Fruit fly (Drosophila melanogaster): ENCODE data around the gene Zdhhc8.
A peak's percentile ranks its signal among the peaks of the same experiment; 100 is the strongest.

Gene Zdhhc8

DNA sequence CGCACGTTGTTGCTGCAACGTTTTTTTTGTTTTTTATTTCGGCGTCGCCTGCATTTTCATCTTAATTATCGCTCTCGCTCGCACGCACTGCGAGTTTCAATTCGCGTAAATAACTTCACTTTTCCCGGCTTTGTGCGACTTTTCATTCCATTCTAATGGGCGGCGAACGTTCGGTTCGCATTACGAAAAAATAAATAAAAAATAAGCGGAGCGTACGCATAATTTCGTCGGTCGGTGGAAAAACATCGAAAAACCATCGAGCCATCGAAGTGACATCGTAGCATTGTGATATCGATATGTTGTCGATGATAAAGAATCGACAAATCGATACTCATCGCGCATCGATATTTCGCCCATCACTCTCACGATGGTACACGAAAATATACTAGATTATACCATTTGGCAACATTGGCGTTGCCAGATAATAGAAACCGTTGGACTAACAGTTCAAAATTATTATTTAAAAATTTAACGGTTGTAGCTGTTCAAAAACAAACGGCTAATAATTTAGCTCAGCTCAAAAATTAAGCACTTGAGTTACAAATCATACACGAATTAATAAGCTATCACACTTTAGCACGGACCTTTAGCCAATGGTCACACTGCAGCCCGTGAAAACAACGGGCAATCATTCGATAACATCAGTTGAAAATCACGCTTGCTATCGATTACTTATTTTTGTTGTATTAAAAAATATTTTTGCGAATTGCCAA is at the start of gene Zdhhc8, which contains the start of gene BCL7-like:
Zdhhc8 (minus strand) TSS at position 232 of the 713 bp plus-strand sequence.
BCL7-like (plus strand) TSS at position 639 of the 713 bp plus-strand sequence.
- peak; percentile 12 for TF ChIP-seq Ets21C (GFP tag; optimal IDR thresholded peaks at IDR 0.05)
- TF ChIP-seq CG10669 (GFP tag; optimal IDR thresholded peaks at IDR 0.05) = no peak
- TF ChIP-seq Sox15 (GFP tag; optimal IDR thresholded peaks at IDR 0.05) = no peak
- no peak for TF ChIP-seq net (GFP tag; optimal IDR thresholded peaks at IDR 0.05)
- peak; percentile 51 for TF ChIP-seq Hr39 (GFP tag; optimal IDR thresholded peaks at IDR 0.05)
- peak; percentile 56 for TF ChIP-seq CG31627 (GFP tag; optimal IDR thresholded peaks at IDR 0.05)
- no peak for TF ChIP-seq CG1621 (tag; optimal IDR thresholded peaks at IDR 0.05)
- TF ChIP-seq Eip75B (GFP tag; optimal IDR thresholded peaks at IDR 0.05) = peak; percentile 8
- TF ChIP-seq fkh (GFP tag; optimal IDR thresholded peaks at IDR 0.05) = no peak
- no peak for TF ChIP-seq salr (GFP tag; optimal IDR thresholded peaks at IDR 0.05)
- TF ChIP-seq CG11294 (GFP tag; IDR thresholded peaks at IDR 0.05) = no peak
- peak; percentile 1 for TF ChIP-seq achi (GFP tag; optimal IDR thresholded peaks at IDR 0.05)
- no peak; the same call in 2 of the 3 replicates for TF ChIP-seq CG8119 (GFP tag; IDR thresholded peaks at IDR 0.05)
- TF ChIP-seq Hr4 (GFP tag; optimal IDR thresholded peaks at IDR 0.05) = no peak
- TF ChIP-seq svp (GFP tag) = peak; percentile 83
- TF ChIP-seq Ets96B (tag; optimal IDR thresholded peaks at IDR 0.05) = peak; percentile 21
- no peak for TF ChIP-seq OdsH (GFP tag; optimal IDR thresholded peaks at IDR 0.05)
- peak; percentile 20; the same call in 1 of the 3 replicates for TF ChIP-seq eg (GFP tag; IDR thresholded peaks at IDR 0.05)
- TF ChIP-seq vri (GFP tag; optimal IDR thresholded peaks at IDR 0.05) = no peak
- peak; percentile 2 for TF ChIP-seq Sox14 (GFP tag; optimal IDR thresholded peaks at IDR 0.05)
- TF ChIP-seq CG3919 (GFP tag; optimal IDR thresholded peaks at IDR 0.05) = no peak
- peak; percentile 58 for TF ChIP-seq CG9139 (GFP tag; optimal IDR thresholded peaks at IDR 0.05)
- TF ChIP-seq CG6276 (GFP tag; optimal IDR thresholded peaks at IDR 0.05) = no peak
- TF ChIP-seq pdm3 (GFP tag; optimal IDR thresholded peaks at IDR 0.05) = peak; percentile 10
- TF ChIP-seq Eip78C (GFP tag) = peak; percentile 17
- TF ChIP-seq CG8632 (GFP tag; optimal IDR thresholded peaks at IDR 0.05) = no peak
- peak; percentile 38 for TF ChIP-seq dsx (GFP tag; optimal IDR thresholded peaks at IDR 0.05; ENCODE audit: poor library complexity, severe bottlenecking)
- no peak for TF ChIP-seq fd59A (GFP tag; optimal IDR thresholded peaks at IDR 0.05)
- no peak for TF ChIP-seq CG34406 (GFP tag; optimal IDR thresholded peaks at IDR 0.05)
- TF ChIP-seq CG10631 (GFP tag; optimal IDR thresholded peaks at IDR 0.05) = peak; percentile 30
- TF ChIP-seq Lpt (GFP tag; optimal IDR thresholded peaks at IDR 0.05) = no peak
- TF ChIP-seq CG6792 (GFP tag; optimal IDR thresholded peaks at IDR 0.05) = no peak
- TF ChIP-seq Blimp-1 (GFP tag; optimal IDR thresholded peaks at IDR 0.05) = no peak
- peak; percentile 41 for TF ChIP-seq esn (GFP tag; optimal IDR thresholded peaks at IDR 0.05)
- no peak for TF ChIP-seq CG11902 (GFP tag; optimal IDR thresholded peaks at IDR 0.05)
- TF ChIP-seq Hr38 (GFP tag; optimal IDR thresholded peaks at IDR 0.05) = no peak
- peak; percentile 52 for TF ChIP-seq lz (GFP tag; optimal IDR thresholded peaks at IDR 0.05)
- no peak for TF ChIP-seq CG7368 (GFP tag; optimal IDR thresholded peaks at IDR 0.05)
- peak; percentile 27 for TF ChIP-seq CG6808 (GFP tag; optimal IDR thresholded peaks at IDR 0.05)
- no peak for TF ChIP-seq Eip93F (GFP tag; optimal IDR thresholded peaks at IDR 0.05)
- TF ChIP-seq CG32006 (GFP tag; optimal IDR thresholded peaks at IDR 0.05) = no peak
- no peak; the same call in 2 of the 3 replicates for TF ChIP-seq CG6163 (GFP tag; IDR thresholded peaks at IDR 0.05)
- peak; percentile 41 for TF ChIP-seq CG6854 (GFP tag; optimal IDR thresholded peaks at IDR 0.05)
- TF ChIP-seq Smox (GFP tag; optimal IDR thresholded peaks at IDR 0.05) = peak; percentile 15
- TF ChIP-seq CG3032 (tag; optimal IDR thresholded peaks at IDR 0.05) = peak; percentile 11
- no peak for TF ChIP-seq CG16779 (tag; optimal IDR thresholded peaks at IDR 0.05)
- TF ChIP-seq CG8319 (GFP tag; optimal IDR thresholded peaks at IDR 0.05) = no peak
- peak; percentile 30 for TF ChIP-seq topi (GFP tag; optimal IDR thresholded peaks at IDR 0.05)
- TF ChIP-seq fd85E (GFP tag; optimal IDR thresholded peaks at IDR 0.05) = no peak
- TF ChIP-seq spab (GFP tag; optimal IDR thresholded peaks at IDR 0.05) = no peak
- TF ChIP-seq dac (GFP tag; optimal IDR thresholded peaks at IDR 0.05) = no peak
- peak; percentile 10 for TF ChIP-seq Met (GFP tag; optimal IDR thresholded peaks at IDR 0.05)

Measured in whole organism, prepupa.